Fruit fly (Drosophila melanogaster) whole organism, embryonic: ENCODE data around the gene Cyp313b1.

Experiments used
- Bdp1 ChIP-seq: fragments of 200-800 bp; sonication (Bioruptor generic); optimal IDR thresholded peaks from 3 replicates; lab custom pipeline; 2016; ENCODE audit warnings: missing biosample characterization, missing genetic modification characterization
- CG10147 ChIP-seq: fragments of 200-800 bp; sonication (Bioruptor generic); optimal IDR thresholded peaks from 2 replicates; lab custom pipeline; 2019; ENCODE audit warnings: missing biosample characterization, mild to moderate bottlenecking, missing genetic modification characterization, moderate library complexity
- CG11247 ChIP-seq: fragments of 200-800 bp; sonication (Bioruptor generic); IDR thresholded peaks from 2 replicates; pipeline ENCODE4 v1.3.6; 2022; ENCODE audit warnings: missing biosample characterization, missing genetic modification characterization
- CG11456 ChIP-seq: fragments of 200-800 bp; sonication (Bioruptor generic); IDR thresholded peaks from 3 replicates; pipeline ENCODE4 v1.3.6; 2022; ENCODE audit warnings: missing biosample characterization, missing genetic modification characterization
- CG12071 ChIP-seq: fragments of 200-800 bp; sonication (Bioruptor generic); optimal IDR thresholded peaks from 3 replicates; lab custom pipeline; 2018; ENCODE audit warnings: missing biosample characterization, mild to moderate bottlenecking, missing genetic modification characterization
- CG12104 ChIP-seq: fragments of 200-800 bp; sonication (Bioruptor generic); optimal IDR thresholded peaks from 3 replicates; lab custom pipeline; 2016; ENCODE audit warnings: missing biosample characterization, missing genetic modification characterization
- CG12299 ChIP-seq: fragments of 200-800 bp; sonication (Bioruptor generic); optimal IDR thresholded peaks from 2 replicates; lab custom pipeline; 2018; ENCODE audit warnings: missing biosample characterization, mild to moderate bottlenecking, missing genetic modification characterization
- CG12942 ChIP-seq: fragments of 200-800 bp; sonication (Bioruptor generic); optimal IDR thresholded peaks from 3 replicates; lab custom pipeline; 2016; ENCODE audit warnings: missing biosample characterization, missing genetic modification characterization
- CG13424 ChIP-seq: fragments of 200-800 bp; sonication (Bioruptor generic); optimal IDR thresholded peaks from 2 replicates; lab custom pipeline; 2019; ENCODE audit warnings: missing biosample characterization, mild to moderate bottlenecking, missing genetic modification characterization, moderate library complexity
- CG14050 ChIP-seq: fragments of 200-800 bp; sonication (Bioruptor generic); IDR thresholded peaks from 3 replicates; pipeline ENCODE4 v1.3.6; 2022; ENCODE audit warnings: missing biosample characterization, missing genetic modification characterization
- CG15269 ChIP-seq: fragments of 200-800 bp; sonication (Bioruptor generic); optimal IDR thresholded peaks from 2 replicates; lab custom pipeline; 2018; ENCODE audit warnings: missing biosample characterization, mild to moderate bottlenecking, missing genetic modification characterization, moderate library complexity
- CG17829 ChIP-seq: fragments of 200-800 bp; optimal IDR thresholded peaks from 2 replicates; lab custom pipeline; 2019; ENCODE audit warnings: missing biosample characterization, mild to moderate bottlenecking, missing genetic modification characterization, moderate library complexity
- CG18619 ChIP-seq: fragments of 200-800 bp; sonication (Bioruptor generic); optimal IDR thresholded peaks from 3 replicates; lab custom pipeline; 2017; ENCODE audit warnings: missing biosample characterization, mild to moderate bottlenecking, missing genetic modification characterization
- CG2889 ChIP-seq: fragments of 200-800 bp; sonication (Bioruptor generic); IDR thresholded peaks from 3 replicates; pipeline ENCODE4 v1.3.6; 2022; ENCODE audit warnings: missing biosample characterization, missing genetic modification characterization
- CG34422 ChIP-seq: fragments of 200-800 bp; sonication (Bioruptor generic); IDR thresholded peaks from 3 replicates; pipeline ENCODE4 v1.3.6; 2022; ENCODE audit warnings: missing biosample characterization, missing genetic modification characterization
- CG3726 ChIP-seq: fragments of 200-800 bp; sonication (Bioruptor generic); IDR thresholded peaks from 3 replicates; pipeline ENCODE4, ENCODE4 v1.3.6; 2022; ENCODE audit warnings: missing biosample characterization, missing genetic modification characterization
- CG4707 ChIP-seq: fragments of 200-800 bp; sonication (Bioruptor generic); optimal IDR thresholded peaks from 2 replicates; lab custom pipeline; 2018; ENCODE audit warnings: missing biosample characterization, mild to moderate bottlenecking, missing genetic modification characterization, moderate library complexity
- CG6254 ChIP-seq: fragments of 200-800 bp; sonication (Bioruptor generic); optimal IDR thresholded peaks from 3 replicates; lab custom pipeline; 2017; ENCODE audit warnings: mild to moderate bottlenecking, missing biosample characterization, missing genetic modification reagents, missing genetic modification characterization
- CG8290 ChIP-seq, 3 experiments: fragments of 200-800 bp; sonication (Bioruptor generic); optimal IDR thresholded peaks; 2 replicates each; lab custom pipeline; 2016 to 2019; ENCODE audit warnings: missing biosample characterization in 3 of 3, missing genetic modification characterization in 3 of 3, mild to moderate bottlenecking in 2 of 3, moderate library complexity in 1 of 3
- CkIIα-i1 ChIP-seq: fragments of 200-800 bp; sonication (Bioruptor generic); IDR thresholded peaks from 2 replicates; pipeline ENCODE4 v1.3.6; 2022; ENCODE audit warnings: missing biosample characterization, missing genetic modification characterization
- Deaf1 ChIP-seq: fragments of 200-800 bp; optimal IDR thresholded peaks from 3 replicates; lab custom pipeline; 2019; ENCODE audit warnings: missing biosample characterization, mild to moderate bottlenecking, missing genetic modification characterization, moderate library complexity
- Dip3 ChIP-seq: fragments of 200-800 bp; sonication (Bioruptor generic); optimal IDR thresholded peaks from 3 replicates; lab custom pipeline; 2016; ENCODE audit warnings: missing biosample characterization, missing genetic modification characterization
- Drgx ChIP-seq: fragments of 200-800 bp; sonication (Bioruptor generic); IDR thresholded peaks from 2 replicates; pipeline ENCODE4 v1.3.6; 2022; ENCODE audit warnings: missing biosample characterization, missing genetic modification characterization
- Gsc ChIP-seq: fragments of 200-800 bp; sonication (Bioruptor generic); IDR thresholded peaks from 2 replicates; pipeline ENCODE4 v1.3.6; 2022; ENCODE audit warnings: missing biosample characterization, missing genetic modification characterization
- Lhr ChIP-seq: fragments of 200-800 bp; sonication (Bioruptor generic); optimal IDR thresholded peaks from 3 replicates; lab custom pipeline; 2017; ENCODE audit warnings: mild to moderate bottlenecking, missing biosample characterization, missing genetic modification reagents, missing genetic modification characterization
- NfI ChIP-seq: fragments of 200-800 bp; sonication (Bioruptor generic); optimal IDR thresholded peaks from 3 replicates; lab custom pipeline; 2018; ENCODE audit warnings: missing biosample characterization, mild to moderate bottlenecking, missing genetic modification characterization, moderate library complexity
- Sox102F ChIP-seq: fragments of 200-800 bp; sonication (Bioruptor generic); optimal IDR thresholded peaks from 2 replicates; lab custom pipeline; 2018; ENCODE audit warnings: missing biosample characterization, mild to moderate bottlenecking, missing genetic modification characterization, moderate library complexity
- Stat92E ChIP-seq, 3 experiments: fragments of >200 bp in 2 of 3; fragments of 200-800 bp in 1 of 3; sonication (Bioruptor generic) in 1 of 3; optimal IDR thresholded peaks; 2 replicates each; lab custom pipeline; 2017 to 2019; ENCODE audit warnings: missing biosample characterization in 3 of 3, missing genetic modification characterization in 3 of 3, mild to moderate bottlenecking in 1 of 3, moderate library complexity in 1 of 3
- ara ChIP-seq: fragments of 200-800 bp; sonication (Bioruptor generic); IDR thresholded peaks from 2 replicates; pipeline ENCODE4 v1.3.6; 2022; ENCODE audit warnings: missing biosample characterization, missing genetic modification characterization
- bbx ChIP-seq: fragments of 200-800 bp; sonication (Bioruptor generic); IDR thresholded peaks from 2 replicates; pipeline ENCODE4 v1.3.6; 2022; ENCODE audit warnings: missing biosample characterization, missing genetic modification characterization; ENCODE audit not compliant: partially characterized antibody
- bcd ChIP-seq: fragments of 200-800 bp; sonication (Bioruptor generic); optimal IDR thresholded peaks from 2 replicates; lab custom pipeline; 2017; ENCODE audit warnings: missing biosample characterization, mild to moderate bottlenecking, missing genetic modification characterization
- cad ChIP-seq: fragments of >200 bp; optimal IDR thresholded peaks from 2 replicates; lab custom pipeline; 2017; ENCODE audit warnings: missing biosample characterization, missing genetic modification characterization
- crc ChIP-seq: fragments of 200-800 bp; sonication (Bioruptor generic); optimal IDR thresholded peaks from 2 replicates; lab custom pipeline; 2016; ENCODE audit warnings: missing biosample characterization, missing genetic modification characterization
- crp ChIP-seq, 2 experiments: fragments of 200-800 bp; sonication (Bioruptor generic); optimal IDR thresholded peaks; 2 replicates in 1 of 2; 3 replicates in 1 of 2; lab custom pipeline; 2017; ENCODE audit warnings: missing biosample characterization in 2 of 2, missing genetic modification characterization in 2 of 2, mild to moderate bottlenecking in 1 of 2, moderate library complexity in 1 of 2
- dysf ChIP-seq: fragments of 200-800 bp; sonication (Bioruptor generic); IDR thresholded peaks from 3 replicates; pipeline ENCODE4 v1.3.6; 2022; ENCODE audit warnings: missing biosample characterization, missing genetic modification characterization
- eyg ChIP-seq: fragments of 200-800 bp; sonication (Bioruptor generic); optimal IDR thresholded peaks from 3 replicates; lab custom pipeline; 2016; ENCODE audit warnings: missing biosample characterization, missing genetic modification characterization
- fru ChIP-seq: fragments of >200 bp; optimal IDR thresholded peaks from 2 replicates; lab custom pipeline; 2017
- knrl ChIP-seq: fragments of 200-800 bp; sonication (Bioruptor generic); IDR thresholded peaks from 3 replicates; pipeline ENCODE4 v1.3.6; 2022; ENCODE audit warnings: missing biosample characterization, missing genetic modification characterization; ENCODE audit not compliant: partially characterized antibody
- mirr ChIP-seq: fragments of 200-800 bp; sonication (Bioruptor generic); optimal IDR thresholded peaks from 3 replicates; lab custom pipeline; 2018; ENCODE audit warnings: missing biosample characterization, mild to moderate bottlenecking, missing genetic modification characterization
- odd ChIP-seq: fragments of 200-800 bp; sonication (Bioruptor generic); optimal IDR thresholded peaks from 2 replicates; lab custom pipeline; 2017; ENCODE audit warnings: missing biosample characterization, mild to moderate bottlenecking, missing genetic modification characterization
- org-1 ChIP-seq: fragments of 200-800 bp; sonication (Bioruptor generic); optimal IDR thresholded peaks from 2 replicates; lab custom pipeline; 2017; ENCODE audit warnings: missing biosample characterization, missing genetic modification characterization
- pan ChIP-seq, 4 experiments: fragments of >200 bp in 3 of 4; fragments of 200-800 bp in 1 of 4; sonication (Bioruptor generic) in 1 of 4; optimal IDR thresholded peaks in 3 of 4; IDR thresholded peaks in 1 of 4; 2 replicates each; pipeline versions ENCODE4 v1.3.6 to Lab custom; 2017 to 2022; ENCODE audit warnings: missing biosample characterization in 2 of 4, missing genetic modification characterization in 2 of 4, mixed read lengths in 1 of 4
- pb ChIP-seq: fragments of 200-800 bp; sonication (Bioruptor generic); optimal IDR thresholded peaks from 3 replicates; lab custom pipeline; 2016; ENCODE audit warnings: missing biosample characterization, missing genetic modification characterization
- repo ChIP-seq: fragments of 200-800 bp; sonication (Bioruptor generic); optimal IDR thresholded peaks from 2 replicates; lab custom pipeline; 2016; ENCODE audit warnings: missing biosample characterization, missing genetic modification characterization
- rib ChIP-seq: fragments of 200-800 bp; sonication (Bioruptor generic); IDR thresholded peaks from 2 replicates; pipeline ENCODE4 v1.3.6; 2022; ENCODE audit warnings: missing biosample characterization, missing genetic modification characterization
- ro ChIP-seq: fragments of 200-800 bp; sonication (Bioruptor generic); IDR thresholded peaks from 2 replicates; pipeline ENCODE4 v1.3.6; 2022; ENCODE audit warnings: missing biosample characterization, missing genetic modification characterization
- sna ChIP-seq: fragments of 200-800 bp; sonication (Bioruptor generic); IDR thresholded peaks from 2 replicates; pipeline ENCODE4 v1.3.6; 2022; ENCODE audit warnings: missing biosample characterization, missing genetic modification characterization; ENCODE audit not compliant: partially characterized antibody
- stwl ChIP-seq: fragments of 200-800 bp; sonication (Bioruptor generic); optimal IDR thresholded peaks from 3 replicates; lab custom pipeline; 2018; ENCODE audit warnings: missing biosample characterization, mild to moderate bottlenecking, missing genetic modification characterization, moderate library complexity
- vnd ChIP-seq: fragments of 200-800 bp; sonication (Bioruptor generic); IDR thresholded peaks from 3 replicates; pipeline ENCODE4 v1.3.6; 2022; ENCODE audit warnings: missing biosample characterization, missing genetic modification characterization; ENCODE audit not compliant: partially characterized antibody

The Cyp313b1 gene

DNA sequence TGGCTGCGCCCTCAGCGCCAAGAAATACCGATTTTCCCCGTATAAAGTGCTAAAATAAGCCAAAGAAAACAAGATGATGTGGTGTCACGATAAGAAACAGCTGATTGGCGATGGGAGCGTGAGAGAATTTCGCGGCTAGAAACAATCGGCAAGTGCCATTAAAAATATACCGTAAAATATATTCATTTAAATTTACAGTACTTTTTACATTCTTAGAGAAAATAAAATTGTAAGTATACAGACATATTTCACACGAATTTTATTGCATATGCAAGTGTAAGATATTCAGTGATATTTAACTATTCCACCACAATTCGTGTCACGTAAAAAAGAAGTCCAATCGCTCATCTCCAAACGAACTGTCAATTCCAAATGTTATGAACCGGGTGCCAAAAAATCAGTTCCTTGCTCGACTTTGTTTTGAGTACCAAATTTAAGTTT lies 31.1 kb upstream of the Cyp313b1 start, which contains the start of the genes Unc50, CG11755 and CG8043 (continued):
- TF ChIP-seq CG34422 (GFP tag; lab: Robert Waterston, UW), result no peak
- TF ChIP-seq CG10147 (GFP tag; lab: Kevin White, UChicago), result peak; percentile 81
- peak; percentile 84 for TF ChIP-seq CG13424
- 0 out of 2 replicates have a peak, but pooled peaks have one; percentile 33 for TF ChIP-seq ara (GFP tag; lab: Robert Waterston, UW)
- TF ChIP-seq Stat92E (GFP tag; optimal IDR thresholded peaks at IDR 0.05; lab: Kevin White, UChicago), result peak in 1 of 3 experiments; percentile 75
- TF ChIP-seq CG6254 (GFP tag; lab: Kevin White, UChicago), result peak; percentile 41
- peak; percentile 30 for TF ChIP-seq Bdp1 (GFP tag; lab: Kevin White, UChicago)
- TF ChIP-seq CG17829 (tag; lab: Kevin White, UChicago), result peak; percentile 83
- TF ChIP-seq eyg, result peak; percentile 23
- TF ChIP-seq knrl, result peak; percentile 99
- no peak; the same call in 2 of the 3 replicates for TF ChIP-seq CG3726 (GFP tag; lab: Robert Waterston, UW)
- TF ChIP-seq Gsc (GFP tag; lab: Robert Waterston, UW), result no peak
- TF ChIP-seq CG2889, result no peak; the same call in 2 of the 3 replicates
- peak; percentile 66 for TF ChIP-seq mirr (GFP tag; lab: Kevin White, UChicago)
- TF ChIP-seq odd (GFP tag; lab: Kevin White, UChicago), result peak; percentile 47
- TF ChIP-seq dysf (GFP tag; lab: Robert Waterston, UW), result peak; percentile 86
- TF ChIP-seq NfI (GFP tag; lab: Kevin White, UChicago), result peak; percentile 69
- no peak for TF ChIP-seq CG12071
- TF ChIP-seq Dip3 (GFP tag; lab: Kevin White, UChicago), result peak; percentile 66
- TF ChIP-seq CG4707, result peak; percentile 1
- TF ChIP-seq org-1 (GFP tag; lab: Kevin White, UChicago), result no peak
- peak; percentile 81 for TF ChIP-seq CG11456 (GFP tag; lab: Robert Waterston, UW)
- TF ChIP-seq Sox102F (GFP tag; lab: Kevin White, UChicago), result peak; percentile 67
- peak; percentile 98 for TF ChIP-seq vnd (GFP tag; lab: Robert Waterston, UW)
- peak; percentile 51 for TF ChIP-seq Deaf1
- TF ChIP-seq crp (GFP tag; optimal IDR thresholded peaks at IDR 0.05; lab: Kevin White, UChicago), result peak; percentile 94 to 98
- TF ChIP-seq bbx (GFP tag; lab: Robert Waterston, UW), result peak; percentile 92
- no peak for TF ChIP-seq rib (GFP tag; lab: Robert Waterston, UW)
- TF ChIP-seq CG18619 (GFP tag; lab: Kevin White, UChicago), result peak; percentile 78
- peak; percentile 19 for TF ChIP-seq crc (GFP tag; lab: Kevin White, UChicago)
- TF ChIP-seq CG8290 (GFP tag; optimal IDR thresholded peaks at IDR 0.05; lab: Kevin White, UChicago), result peak; percentile 64
- peak in 1 of 2 experiments; percentile 44 for TF ChIP-seq CG8290 (tag; optimal IDR thresholded peaks at IDR 0.05; lab: Kevin White, UChicago)
- TF ChIP-seq cad (GFP tag; lab: Kevin White, UChicago), result no peak
- TF ChIP-seq ro, result no peak
- peak; percentile 58 for TF ChIP-seq Lhr
- no peak for TF ChIP-seq stwl (tag; lab: Kevin White, UChicago)
- no peak for TF ChIP-seq CG15269 (tag; lab: Kevin White, UChicago)
- TF ChIP-seq Drgx (GFP tag; lab: Robert Waterston, UW), result peak; percentile 35; the same call in 1 of the 2 replicates
- TF ChIP-seq CG11247, result peak; percentile 57; the same call in 1 of the 2 replicates
- TF ChIP-seq pan (optimal IDR thresholded peaks at IDR 0.05; lab: Kevin White, UChicago), result no peak
- TF ChIP-seq pan (GFP tag; optimal IDR thresholded peaks at IDR 0.05 in 1 of 2, IDR thresholded peaks at IDR 0.05 in 1 of 2), result peak in 1 of 2 experiments; percentile 56
- TF ChIP-seq CG12942 (GFP tag; lab: Kevin White, UChicago), result peak; percentile 73
- TF ChIP-seq repo (GFP tag; lab: Kevin White, UChicago), result peak; percentile 34
- TF ChIP-seq bcd (GFP tag; lab: Kevin White, UChicago), result peak; percentile 79
- TF ChIP-seq CG12104 (GFP tag; lab: Kevin White, UChicago), result peak; percentile 64
- TF ChIP-seq sna (GFP tag; lab: Robert Waterston, UW), result peak; percentile 99
- no peak for TF ChIP-seq CkIIα-i1 (GFP tag; lab: Robert Waterston, UW)
- no peak for TF ChIP-seq fru (lab: Kevin White, UChicago)
- TF ChIP-seq CG14050, result peak; percentile 25; the same call in 1 of the 3 replicates
- peak; percentile 28 for TF ChIP-seq CG12299 (tag; lab: Kevin White, UChicago)
- peak; percentile 47 for TF ChIP-seq pb (GFP tag; lab: Kevin White, UChicago)
